Fruit fly (Drosophila melanogaster) whole organism, prepupa: ENCODE measurements around the gene CG42502.

Experiments
- CG10631 ChIP-seq: fragments of 200-800 bp; sonication (Bioruptor generic); optimal IDR thresholded peaks from 2 replicates; lab custom pipeline; 2016; ENCODE audit warnings: missing biosample characterization, missing genetic modification characterization
- CG10669 ChIP-seq: fragments of 200-800 bp; sonication (Bioruptor generic); optimal IDR thresholded peaks from 3 replicates; lab custom pipeline; 2018; ENCODE audit warnings: missing biosample characterization, mild to moderate bottlenecking, missing genetic modification characterization, moderate library complexity
- CG11294 ChIP-seq: fragments of 200-800 bp; sonication (Bioruptor generic); IDR thresholded peaks from 2 replicates; pipeline ENCODE4 v1.3.6; 2022; ENCODE audit warnings: missing biosample characterization, missing genetic modification characterization
- CG11762 ChIP-seq: fragments of 200-800 bp; sonication (Bioruptor generic); optimal IDR thresholded peaks from 3 replicates; lab custom pipeline; 2016; ENCODE audit warnings: missing biosample characterization, missing genetic modification characterization; ENCODE audit not compliant: insufficient read depth
- CG11902 ChIP-seq: fragments of 200-800 bp; sonication (Bioruptor generic); optimal IDR thresholded peaks from 3 replicates; lab custom pipeline; 2016; ENCODE audit warnings: missing biosample characterization, missing genetic modification characterization
- CG1621 ChIP-seq: fragments of 200-800 bp; sonication (Bioruptor generic); optimal IDR thresholded peaks from 3 replicates; lab custom pipeline; 2018; ENCODE audit warnings: missing biosample characterization, mild to moderate bottlenecking, missing genetic modification characterization
- CG16779 ChIP-seq: fragments of 200-800 bp; sonication (Bioruptor generic); optimal IDR thresholded peaks from 3 replicates; lab custom pipeline; 2017; ENCODE audit warnings: missing biosample characterization, mild to moderate bottlenecking, missing genetic modification characterization
- CG3032 ChIP-seq: fragments of 200-800 bp; optimal IDR thresholded peaks from 2 replicates; lab custom pipeline; 2019; ENCODE audit warnings: missing biosample characterization, mild to moderate bottlenecking, missing genetic modification characterization, moderate library complexity
- CG32006 ChIP-seq: fragments of 200-800 bp; sonication (Bioruptor generic); optimal IDR thresholded peaks from 3 replicates; lab custom pipeline; 2017; ENCODE audit warnings: missing biosample characterization, mild to moderate bottlenecking, missing genetic modification characterization
- CG34406 ChIP-seq: fragments of 200-800 bp; sonication (Bioruptor generic); optimal IDR thresholded peaks from 3 replicates; lab custom pipeline; 2016; ENCODE audit warnings: missing biosample characterization, missing genetic modification characterization
- CG4318 ChIP-seq: fragments of 200-800 bp; sonication (Bioruptor generic); optimal IDR thresholded peaks from 3 replicates; lab custom pipeline; 2017; ENCODE audit warnings: missing biosample characterization, mild to moderate bottlenecking, missing genetic modification characterization
- CG6276 ChIP-seq: fragments of 200-800 bp; sonication (Bioruptor generic); optimal IDR thresholded peaks from 2 replicates; lab custom pipeline; 2017; ENCODE audit warnings: missing biosample characterization, mild to moderate bottlenecking, missing genetic modification characterization
- CG6792 ChIP-seq: fragments of 200-800 bp; sonication (Bioruptor generic); optimal IDR thresholded peaks from 3 replicates; lab custom pipeline; 2016; ENCODE audit warnings: missing biosample characterization, missing genetic modification characterization
- CG6808 ChIP-seq: fragments of 200-800 bp; sonication (Bioruptor generic); optimal IDR thresholded peaks from 3 replicates; lab custom pipeline; 2017; ENCODE audit warnings: missing biosample characterization, missing genetic modification characterization, mild to moderate bottlenecking, moderate library complexity, missing genetic modification reagents
- CG7368 ChIP-seq: fragments of 200-800 bp; sonication (Bioruptor generic); optimal IDR thresholded peaks from 3 replicates; lab custom pipeline; 2016; ENCODE audit warnings: missing biosample characterization, missing genetic modification characterization
- CG8319 ChIP-seq: fragments of 200-800 bp; sonication (Bioruptor generic); optimal IDR thresholded peaks from 3 replicates; lab custom pipeline; 2016; ENCODE audit warnings: missing biosample characterization, missing genetic modification characterization
- CG8632 ChIP-seq: fragments of 200-800 bp; sonication (Bioruptor generic); optimal IDR thresholded peaks from 3 replicates; lab custom pipeline; 2016; ENCODE audit warnings: missing biosample characterization, missing genetic modification characterization
- CG9139 ChIP-seq: fragments of 200-800 bp; sonication (Bioruptor generic); optimal IDR thresholded peaks from 3 replicates; lab custom pipeline; 2017; ENCODE audit warnings: missing biosample characterization, mild to moderate bottlenecking, missing genetic modification characterization
- Eip78C ChIP-seq: fragments of 200-800 bp; sonication (Bioruptor generic); peaks from one replicate; lab custom pipeline; 2016; ENCODE audit warnings: missing biosample characterization, missing genetic modification characterization
- Ets96B ChIP-seq: fragments of 200-800 bp; optimal IDR thresholded peaks from 2 replicates; lab custom pipeline; 2019; ENCODE audit warnings: missing biosample characterization, mild to moderate bottlenecking, missing genetic modification characterization, moderate library complexity
- Hr39 ChIP-seq: fragments of 200-800 bp; sonication (Bioruptor generic); optimal IDR thresholded peaks from 2 replicates; lab custom pipeline; 2016; ENCODE audit warnings: missing biosample characterization, missing genetic modification characterization
- OdsH ChIP-seq: fragments of 200-800 bp; sonication (Bioruptor generic); optimal IDR thresholded peaks from 3 replicates; lab custom pipeline; 2016; ENCODE audit warnings: missing biosample characterization, missing genetic modification characterization
- Smox ChIP-seq: fragments of 200-800 bp; sonication (Bioruptor generic); optimal IDR thresholded peaks from 3 replicates; lab custom pipeline; 2016; ENCODE audit warnings: missing biosample characterization, missing genetic modification characterization
- Sox102F ChIP-seq: fragments of 200-800 bp; sonication (Bioruptor generic); optimal IDR thresholded peaks from 2 replicates; lab custom pipeline; 2016; ENCODE audit warnings: missing biosample characterization, mild to moderate bottlenecking, missing genetic modification characterization
- Sox14 ChIP-seq: fragments of 200-800 bp; sonication (Bioruptor generic); optimal IDR thresholded peaks from 3 replicates; lab custom pipeline; 2016; ENCODE audit warnings: missing biosample characterization, missing genetic modification characterization
- Sox15 ChIP-seq: fragments of 200-800 bp; sonication (Bioruptor generic); optimal IDR thresholded peaks from 3 replicates; lab custom pipeline; 2016; ENCODE audit warnings: missing biosample characterization, missing genetic modification characterization
- achi ChIP-seq: fragments of 200-800 bp; sonication (Bioruptor generic); optimal IDR thresholded peaks from 3 replicates; lab custom pipeline; 2016; ENCODE audit warnings: missing biosample characterization, missing genetic modification characterization
- cyc ChIP-seq: fragments of 200-800 bp; sonication (Bioruptor generic); optimal IDR thresholded peaks from 3 replicates; lab custom pipeline; 2016; ENCODE audit warnings: missing biosample characterization, missing genetic modification characterization
- dac ChIP-seq: fragments of 200-800 bp; sonication (Bioruptor generic); optimal IDR thresholded peaks from 2 replicates; lab custom pipeline; 2017; ENCODE audit warnings: missing biosample characterization, mild to moderate bottlenecking, missing genetic modification characterization
- dsx ChIP-seq: fragments of 200-800 bp; optimal IDR thresholded peaks from 3 replicates; lab custom pipeline; 2019; ENCODE audit warnings: missing biosample characterization, mild to moderate bottlenecking, missing genetic modification characterization, moderate library complexity; ENCODE audit not compliant: poor library complexity, severe bottlenecking
- eg ChIP-seq: fragments of 200-800 bp; sonication (Bioruptor generic); IDR thresholded peaks from 3 replicates; pipeline ENCODE4 v1.3.6; 2022; ENCODE audit warnings: missing biosample characterization, missing genetic modification characterization
- fd59A ChIP-seq: fragments of 200-800 bp; sonication (Bioruptor generic); optimal IDR thresholded peaks from 2 replicates; lab custom pipeline; 2017; ENCODE audit warnings: missing biosample characterization, mild to moderate bottlenecking, missing genetic modification characterization, missing genetic modification reagents
- fkh ChIP-seq: fragments of 200-800 bp; sonication (Bioruptor generic); optimal IDR thresholded peaks from 3 replicates; lab custom pipeline; 2017; ENCODE audit warnings: missing biosample characterization, mild to moderate bottlenecking, missing genetic modification characterization, moderate library complexity
- lz ChIP-seq: fragments of 200-800 bp; sonication (Bioruptor generic); optimal IDR thresholded peaks from 3 replicates; lab custom pipeline; 2016; ENCODE audit warnings: missing biosample characterization, missing genetic modification characterization
- net ChIP-seq: fragments of 200-800 bp; sonication (Bioruptor generic); optimal IDR thresholded peaks from 3 replicates; lab custom pipeline; 2016; ENCODE audit warnings: missing biosample characterization, missing genetic modification characterization
- pdm3 ChIP-seq: fragments of 200-800 bp; sonication (Bioruptor generic); optimal IDR thresholded peaks from 3 replicates; lab custom pipeline; 2016; ENCODE audit warnings: missing biosample characterization, missing genetic modification characterization
- ss ChIP-seq, 2 experiments: fragments of 200-800 bp; sonication (Bioruptor generic); optimal IDR thresholded peaks; 2 replicates in 1 of 2; 3 replicates in 1 of 2; lab custom pipeline; 2017 to 2018; ENCODE audit warnings: mild to moderate bottlenecking in 2 of 2, missing biosample characterization in 2 of 2, missing genetic modification characterization in 2 of 2, moderate library complexity in 1 of 2
- svp ChIP-seq: fragments of 200-800 bp; sonication (Bioruptor generic); peaks from one replicate; lab custom pipeline; 2016; ENCODE audit warnings: missing biosample characterization, missing genetic modification characterization
- vri ChIP-seq: fragments of 200-800 bp; sonication (Bioruptor generic); optimal IDR thresholded peaks from 3 replicates; lab custom pipeline; 2016; ENCODE audit warnings: missing biosample characterization, mild to moderate bottlenecking, missing genetic modification characterization

Gene CG42502

dm6 chr2L:18780911-18781545, 30.0 kb downstream of the CG42502 start:
- no peak for TF ChIP-seq CG4318 (GFP tag; lab: Kevin White, UChicago)

- TF ChIP-seq Eip78C (GFP tag; lab: Kevin White, UChicago) (peak; percentile 32), CG6276 (GFP tag; lab: Kevin White, UChicago) (no peak), CG11762 (GFP tag; lab: Kevin White, UChicago) (no peak), CG34406 (GFP tag; lab: Kevin White, UChicago) (no peak)
Measured at dm6 chr2L:18777442-18777841, 33.6 kb downstream of the CG42502 start.

dm6 chr2L:18776559-18776958, 34.5 kb downstream of the CG42502 start:
- TF ChIP-seq Eip78C (GFP tag; lab: Kevin White, UChicago): peak; percentile 41
- TF ChIP-seq Hr39 (GFP tag; lab: Kevin White, UChicago): no peak

dm6 chr2L:18775274-18775673, 35.8 kb downstream of the CG42502 start:
- TF ChIP-seq Sox15 (GFP tag; lab: Kevin White, UChicago) (no peak), Hr39 (GFP tag; lab: Kevin White, UChicago) (no peak), OdsH (GFP tag; lab: Kevin White, UChicago) (no peak), CG3032 (tag; lab: Kevin White, UChicago) (no peak), net (GFP tag; lab: Kevin White, UChicago) (no peak), CG8319 (no peak), Eip78C (GFP tag; lab: Kevin White, UChicago) (no peak), lz (GFP tag; lab: Kevin White, UChicago) (no peak), CG32006 (GFP tag; lab: Kevin White, UChicago) (no peak), pdm3 (GFP tag; lab: Kevin White, UChicago) (no peak), CG6792 (GFP tag; lab: Kevin White, UChicago) (no peak), Sox102F (GFP tag; lab: Kevin White, UChicago) (no peak)

dm6 chr2L:18767815-18768214, 43.2 kb downstream of the CG42502 start:
- no peak for TF ChIP-seq CG1621
- no peak for TF ChIP-seq CG6276 (GFP tag; lab: Kevin White, UChicago)
- no peak for TF ChIP-seq CG11902 (GFP tag; lab: Kevin White, UChicago)

- TF ChIP-seq CG7368 (GFP tag; lab: Kevin White, UChicago) (no peak), fkh (GFP tag; lab: Kevin White, UChicago) (no peak), CG10631 (peak; percentile 27), CG16779 (tag; lab: Kevin White, UChicago) (no peak), CG8632 (GFP tag; lab: Kevin White, UChicago) (no peak), ss (GFP tag; optimal IDR thresholded peaks at IDR 0.05; lab: Kevin White, UChicago) (no peak), Sox15 (GFP tag; lab: Kevin White, UChicago) (no peak), Smox (GFP tag; lab: Kevin White, UChicago) (no peak), CG11294 (GFP tag; lab: Robert Waterston, UW) (no peak), cyc (GFP tag; lab: Kevin White, UChicago) (no peak), vri (GFP tag; lab: Kevin White, UChicago) (no peak), CG10669 (GFP tag; lab: Kevin White, UChicago) (no peak), CG34406 (GFP tag; lab: Kevin White, UChicago) (no peak), dsx (GFP tag; lab: Kevin White, UChicago) (peak; percentile 40), Sox14 (GFP tag; lab: Kevin White, UChicago) (no peak), Hr39 (GFP tag; lab: Kevin White, UChicago) (no peak), fd59A (GFP tag; lab: Kevin White, UChicago) (no peak), CG6808 (GFP tag; lab: Kevin White, UChicago) (no peak), CG6792 (GFP tag; lab: Kevin White, UChicago) (no peak), eg (GFP tag; lab: Robert Waterston, UW) (peak; percentile 58; the same call in 1 of the 3 replicates), CG9139 (GFP tag; lab: Kevin White, UChicago) (peak; percentile 14), OdsH (GFP tag; lab: Kevin White, UChicago) (peak; percentile 17), Eip78C (GFP tag; lab: Kevin White, UChicago) (peak; percentile 78), Ets96B (peak; percentile 47), CG8319 (no peak), dac (GFP tag; lab: Kevin White, UChicago) (no peak), achi (GFP tag; lab: Kevin White, UChicago) (peak; percentile 43), CG4318 (GFP tag; lab: Kevin White, UChicago) (peak; percentile 25), svp (no peak), CG1621 (no peak)
Measured at dm6 chr2L:18767137-18767536, 43.9 kb downstream of the CG42502 start.
